Fruit fly (Drosophila melanogaster) whole organism, wandering third instar larva: ENCODE data around the gene Nepl12.

ENCODE experiments used
- Abd-B ChIP-seq: fragments of >200 bp; optimal IDR thresholded peaks from 2 replicates; lab custom pipeline; 2017; ENCODE audit warnings: missing biosample characterization, missing genetic modification characterization
- CG32264 ChIP-seq: fragments of 200-800 bp; sonication (Bioruptor generic); optimal IDR thresholded peaks from 2 replicates; lab custom pipeline; 2016; ENCODE audit warnings: missing biosample characterization, missing genetic modification characterization
- CG9705 ChIP-seq: fragments of 200-800 bp; sonication (Bioruptor generic); optimal IDR thresholded peaks from 2 replicates; lab custom pipeline; 2018; ENCODE audit warnings: missing biosample characterization, mild to moderate bottlenecking, missing genetic modification characterization
- CrebA ChIP-seq: fragments of 200-800 bp; sonication (Bioruptor generic); optimal IDR thresholded peaks from 2 replicates; lab custom pipeline; 2016; ENCODE audit warnings: missing biosample characterization, mild to moderate bottlenecking, missing genetic modification characterization, borderline replicate concordance
- Dfd ChIP-seq: fragments of >200 bp; optimal IDR thresholded peaks from 2 replicates; lab custom pipeline; 2017; ENCODE audit warnings: missing biosample characterization, missing genetic modification characterization
- Dif ChIP-seq: fragments of 200-275, 200-300 bp; sonication (Bioruptor generic); optimal IDR thresholded peaks from 2 replicates; lab custom pipeline; 2018; ENCODE audit warnings: missing biosample characterization, missing genetic modification characterization; ENCODE audit not compliant: partially characterized antibody
- GATAd ChIP-seq: sonication (Bioruptor generic); optimal IDR thresholded peaks from 2 replicates; lab custom pipeline; 2016; ENCODE audit warnings: missing biosample characterization, missing genetic modification characterization
- HLH106 ChIP-seq: fragments of 200-800 bp; optimal IDR thresholded peaks from 3 replicates; lab custom pipeline; 2019; ENCODE audit warnings: missing biosample characterization, mild to moderate bottlenecking, missing genetic modification characterization, moderate library complexity
- Hnf4 ChIP-seq: fragments of 200-800 bp; sonication (Bioruptor generic); optimal IDR thresholded peaks from 2 replicates; lab custom pipeline; 2016; ENCODE audit warnings: missing biosample characterization, mild to moderate bottlenecking, missing genetic modification characterization
- Hr78 ChIP-seq: fragments of >200 bp; optimal IDR thresholded peaks from 2 replicates; lab custom pipeline; 2017; ENCODE audit warnings: missing biosample characterization, missing genetic modification characterization
- Hr83 ChIP-seq: fragments of 200-300 bp; sonication (Bioruptor generic); optimal IDR thresholded peaks from 2 replicates; lab custom pipeline; 2016; ENCODE audit warnings: missing biosample characterization, mild to moderate bottlenecking, missing genetic modification characterization, moderate library complexity; ENCODE audit not compliant: poor library complexity, severe bottlenecking
- Jra ChIP-seq: sonication (Bioruptor generic); optimal IDR thresholded peaks from 2 replicates; lab custom pipeline; 2016; ENCODE audit warnings: missing biosample characterization, missing genetic modification characterization
- Mio ChIP-seq: sonication (Bioruptor generic); optimal IDR thresholded peaks from 2 replicates; lab custom pipeline; 2016; ENCODE audit warnings: missing biosample characterization, missing genetic modification characterization
- Myc ChIP-seq: fragments of >200 bp; optimal IDR thresholded peaks from 2 replicates; lab custom pipeline; 2017
- N ChIP-seq: fragments of >200 bp; optimal IDR thresholded peaks from 2 replicates; lab custom pipeline; 2018; ENCODE audit warnings: missing biosample characterization, missing external identifiers, missing genetic modification characterization
- OdsH ChIP-seq: fragments of 200-800 bp; sonication (Bioruptor generic); optimal IDR thresholded peaks from 2 replicates; lab custom pipeline; 2016; ENCODE audit warnings: missing biosample characterization, mild to moderate bottlenecking, missing genetic modification characterization
- Rel ChIP-seq, 2 experiments: fragments of 200-800 bp; sonication (Bioruptor generic) in 1 of 2; optimal IDR thresholded peaks; 2 replicates in 1 of 2; 3 replicates in 1 of 2; lab custom pipeline; 2016 to 2019; ENCODE audit warnings: mild to moderate bottlenecking in 2 of 2, missing biosample characterization in 2 of 2, missing genetic modification characterization in 2 of 2, moderate library complexity in 1 of 2
- Sp1 ChIP-seq: fragments of 200-800 bp; sonication (Bioruptor generic); optimal IDR thresholded peaks from 3 replicates; lab custom pipeline; 2019; ENCODE audit warnings: missing biosample characterization, mild to moderate bottlenecking, missing genetic modification characterization, moderate library complexity
- Vsx2 ChIP-seq: fragments of 200-300, 225-300 bp; sonication (Bioruptor generic); optimal IDR thresholded peaks from 2 replicates; lab custom pipeline; 2018; ENCODE audit warnings: missing biosample characterization, missing genetic modification characterization; ENCODE audit not compliant: partially characterized antibody
- br ChIP-seq: fragments of 200-800 bp; sonication (Bioruptor generic); optimal IDR thresholded peaks from 2 replicates; lab custom pipeline; 2016; ENCODE audit warnings: missing biosample characterization, missing genetic modification characterization
- brk ChIP-seq: fragments of 200-800 bp; sonication (Bioruptor generic); optimal IDR thresholded peaks from 2 replicates; lab custom pipeline; 2016; ENCODE audit warnings: missing biosample characterization, mild to moderate bottlenecking, missing genetic modification characterization
- dl ChIP-seq, 2 experiments: fragments of 175-275, 200-275 bp in 1 of 2; fragments of 200-275 bp in 1 of 2; sonication (Bioruptor generic); optimal IDR thresholded peaks; lab custom pipeline; 2018; ENCODE audit warnings: mild to moderate bottlenecking in 2 of 2, missing biosample characterization in 2 of 2, missing genetic modification characterization in 2 of 2, moderate library complexity in 2 of 2; ENCODE audit not compliant: partially characterized antibody in 2 of 2, insufficient read depth in 1 of 2
- dmrt93B ChIP-seq: fragments of 200-800 bp; sonication (Bioruptor generic); optimal IDR thresholded peaks from 2 replicates; lab custom pipeline; 2018; ENCODE audit warnings: missing biosample characterization, mild to moderate bottlenecking, missing genetic modification characterization
- dsf ChIP-seq: sonication (Bioruptor generic); optimal IDR thresholded peaks from 2 replicates; lab custom pipeline; 2016; ENCODE audit warnings: missing biosample characterization, missing genetic modification characterization, borderline replicate concordance
- ey ChIP-seq: fragments of 200-800 bp; sonication (Bioruptor generic); optimal IDR thresholded peaks from 2 replicates; lab custom pipeline; 2016; ENCODE audit warnings: missing biosample characterization, missing genetic modification characterization
- foxo ChIP-seq, 2 experiments: fragments of 200-800 bp; sonication (Bioruptor generic); optimal IDR thresholded peaks; 2 replicates in 1 of 2; 3 replicates in 1 of 2; lab custom pipeline; 2016 to 2017; ENCODE audit warnings: missing biosample characterization in 2 of 2, missing genetic modification characterization in 2 of 2
- fru ChIP-seq: fragments of 200-800 bp; sonication (Bioruptor generic); optimal IDR thresholded peaks from 3 replicates; lab custom pipeline; 2016; ENCODE audit warnings: missing biosample characterization, mild to moderate bottlenecking, missing genetic modification characterization
- h ChIP-seq: fragments of 200-800 bp; sonication (Bioruptor generic); optimal IDR thresholded peaks from 3 replicates; lab custom pipeline; 2016; ENCODE audit warnings: missing biosample characterization, mild to moderate bottlenecking, missing genetic modification characterization
- jim ChIP-seq: fragments of 175-275, 200-325 bp; sonication (Bioruptor generic); optimal IDR thresholded peaks from 2 replicates; lab custom pipeline; 2016; ENCODE audit warnings: missing biosample characterization, mild to moderate bottlenecking, missing genetic modification characterization
- lola ChIP-seq: fragments of >200 bp; optimal IDR thresholded peaks from 2 replicates; lab custom pipeline; 2017; ENCODE audit warnings: missing biosample characterization, missing genetic modification characterization
- pan ChIP-seq: fragments of >200 bp; optimal IDR thresholded peaks from 2 replicates; lab custom pipeline; 2017
- psq ChIP-seq: fragments of 200-800 bp; sonication (Bioruptor generic); optimal IDR thresholded peaks from 3 replicates; lab custom pipeline; 2017; ENCODE audit warnings: missing biosample characterization, mild to moderate bottlenecking, missing genetic modification characterization, moderate library complexity
- rgr ChIP-seq: fragments of 200-800 bp; sonication (Bioruptor generic); optimal IDR thresholded peaks from 3 replicates; lab custom pipeline; 2016; ENCODE audit warnings: missing biosample characterization, mild to moderate bottlenecking, missing genetic modification characterization
- sage ChIP-seq: fragments of 200-800 bp; sonication (Bioruptor generic); optimal IDR thresholded peaks from 2 replicates; lab custom pipeline; 2016; ENCODE audit warnings: missing biosample characterization, mild to moderate bottlenecking, missing genetic modification characterization
- sv ChIP-seq: fragments of 200-800 bp; sonication (Bioruptor generic); optimal IDR thresholded peaks from 3 replicates; lab custom pipeline; 2016; ENCODE audit warnings: missing biosample characterization, missing genetic modification characterization
- tai ChIP-seq: sonication (Bioruptor generic); optimal IDR thresholded peaks from 2 replicates; lab custom pipeline; 2016; ENCODE audit warnings: missing biosample characterization, missing genetic modification characterization
- usp ChIP-seq: fragments of >200 bp; optimal IDR thresholded peaks from 2 replicates; lab custom pipeline; 2017; ENCODE audit warnings: missing biosample characterization, missing genetic modification characterization
- woc ChIP-seq: sonication (Bioruptor generic); optimal IDR thresholded peaks from 2 replicates; lab custom pipeline; 2016; ENCODE audit warnings: missing biosample characterization, mild to moderate bottlenecking, missing genetic modification characterization

Gene Nepl12

dm6 chr3R:9674968-9675573 lies at the start of gene Nepl12:
Gene Nepl12 (plus strand): TSS chr3R:9675523.
- TF ChIP-seq Mio (GFP tag; lab: Kevin White, UChicago) (peak; percentile 60), lola (GFP tag; lab: Kevin White, UChicago) (no peak), CrebA (GFP tag; lab: Kevin White, UChicago) (no peak), Dfd (GFP tag; lab: Kevin White, UChicago) (no peak), dmrt93B (GFP tag; lab: Kevin White, UChicago) (no peak), GATAd (peak; percentile 38), CG32264 (GFP tag; lab: Kevin White, UChicago) (peak; percentile 31), sage (GFP tag; lab: Kevin White, UChicago) (no peak), h (GFP tag; lab: Kevin White, UChicago) (no peak), Myc (lab: Kevin White, UChicago) (no peak), Rel (GFP tag; optimal IDR thresholded peaks at IDR 0.05; lab: Kevin White, UChicago) (no peak), Rel (tag; optimal IDR thresholded peaks at IDR 0.05; lab: Kevin White, UChicago) (no peak), woc (GFP tag; lab: Kevin White, UChicago) (no peak), rgr (GFP tag; lab: Kevin White, UChicago) (no peak), OdsH (peak; percentile 19), psq (GFP tag; lab: Kevin White, UChicago) (no peak), sv (no peak), tai (no peak), foxo (GFP tag; optimal IDR thresholded peaks at IDR 0.05; lab: Kevin White, UChicago) (peak in 1 of 2 experiments; percentile 36), jim (GFP tag; lab: Kevin White, UChicago) (peak; percentile 9), Dif (GFP tag; lab: Kevin White, UChicago) (no peak), pan (lab: Kevin White, UChicago) (no peak), Hr78 (GFP tag; lab: Kevin White, UChicago) (no peak), Abd-B (no peak), Hnf4 (no peak), Sp1 (GFP tag; lab: Kevin White, UChicago) (no peak), br (no peak), Jra (GFP tag; lab: Kevin White, UChicago) (no peak), HLH106 (tag; lab: Kevin White, UChicago) (no peak), ey (GFP tag; lab: Kevin White, UChicago) (peak; percentile 61), fru (no peak), Hr83 (GFP tag; lab: Kevin White, UChicago) (peak; percentile 33)

dm6 chr3R:9626266-9626665 lies 49.1 kb upstream of the Nepl12 start:
- TF ChIP-seq Myc (lab: Kevin White, UChicago) = no peak
- TF ChIP-seq brk (GFP tag; lab: Kevin White, UChicago) = no peak
- TF ChIP-seq sv = no peak
- no peak for TF ChIP-seq Hnf4
- no peak for TF ChIP-seq rgr (GFP tag; lab: Kevin White, UChicago)
- TF ChIP-seq h (GFP tag; lab: Kevin White, UChicago) = no peak
- TF ChIP-seq woc (GFP tag; lab: Kevin White, UChicago) = no peak
- TF ChIP-seq dsf (GFP tag; lab: Kevin White, UChicago) = no peak
- no peak for TF ChIP-seq fru
- TF ChIP-seq Vsx2 (GFP tag; lab: Kevin White, UChicago) = no peak
- TF ChIP-seq tai = no peak
- no peak for TF ChIP-seq Jra (GFP tag; lab: Kevin White, UChicago)
- no peak for TF ChIP-seq psq (GFP tag; lab: Kevin White, UChicago)
- no peak for TF ChIP-seq br
- TF ChIP-seq Sp1 (GFP tag; lab: Kevin White, UChicago) = no peak
- no peak for TF ChIP-seq dl (GFP tag; optimal IDR thresholded peaks at IDR 0.05; lab: Kevin White, UChicago; ENCODE audit: insufficient read depth in 1 of 2, partially characterized antibody in 2 of 2)
- TF ChIP-seq Abd-B = no peak
- TF ChIP-seq Dfd (GFP tag; lab: Kevin White, UChicago) = no peak
- TF ChIP-seq ey (GFP tag; lab: Kevin White, UChicago) = no peak

dm6 chr3R:9626880-9627401 lies 48.4 kb upstream of the Nepl12 start, which contains the start of the genes CG9427 and CG8319:
Gene CG9427 (minus strand): TSS chr3R:9626930.
Gene CG8319 (plus strand): TSS chr3R:9627321.
- TF ChIP-seq Hr83 (GFP tag; lab: Kevin White, UChicago) = no peak
- peak; percentile 75 for TF ChIP-seq h (GFP tag; lab: Kevin White, UChicago)
- TF ChIP-seq jim (GFP tag; lab: Kevin White, UChicago) = no peak
- TF ChIP-seq Jra (GFP tag; lab: Kevin White, UChicago) = peak; percentile 84
- peak; percentile 73 for TF ChIP-seq rgr (GFP tag; lab: Kevin White, UChicago)
- TF ChIP-seq N (GFP tag; lab: Kevin White, UChicago) = no peak
- TF ChIP-seq OdsH = peak; percentile 45
- peak; percentile 48 for TF ChIP-seq sv
- TF ChIP-seq sage (GFP tag; lab: Kevin White, UChicago) = peak; percentile 6
- peak; percentile 42 for TF ChIP-seq psq (GFP tag; lab: Kevin White, UChicago)
- peak; percentile 79 for TF ChIP-seq Hnf4
- TF ChIP-seq foxo (GFP tag; optimal IDR thresholded peaks at IDR 0.05; lab: Kevin White, UChicago) = peak in 1 of 2 experiments; percentile 73
- TF ChIP-seq Dif (GFP tag; lab: Kevin White, UChicago) = no peak
- TF ChIP-seq Rel (GFP tag; optimal IDR thresholded peaks at IDR 0.05; lab: Kevin White, UChicago) = no peak
- peak; percentile 39 for TF ChIP-seq Rel (tag; optimal IDR thresholded peaks at IDR 0.05; lab: Kevin White, UChicago)
- TF ChIP-seq brk (GFP tag; lab: Kevin White, UChicago) = peak; percentile 58
- TF ChIP-seq ey (GFP tag; lab: Kevin White, UChicago) = peak; percentile 61
- no peak for TF ChIP-seq usp (GFP tag; lab: Kevin White, UChicago)
- TF ChIP-seq Dfd (GFP tag; lab: Kevin White, UChicago) = no peak
- TF ChIP-seq br = peak; percentile 60
- peak; percentile 59 for TF ChIP-seq Sp1 (GFP tag; lab: Kevin White, UChicago)
- TF ChIP-seq fru = peak; percentile 60
- peak; percentile 25 for TF ChIP-seq woc (GFP tag; lab: Kevin White, UChicago)
- no peak for TF ChIP-seq pan (lab: Kevin White, UChicago)
- peak; percentile 8 for TF ChIP-seq CG9705 (GFP tag; lab: Kevin White, UChicago)
- peak; percentile 62 for TF ChIP-seq HLH106 (tag; lab: Kevin White, UChicago)
- TF ChIP-seq, all 38 proteins: peak for 18
